Fruit fly (Drosophila melanogaster) ovary, adult (tissue): ENCODE results near the gene Bet1.

Experiments used
- CG17801 ChIP-seq: fragments of 200-800 bp; optimal IDR thresholded peaks from 2 replicates; lab custom pipeline; 2019; ENCODE audit warnings: missing biosample characterization, mild to moderate bottlenecking, missing genetic modification characterization, moderate library complexity; ENCODE audit not compliant: partially characterized antibody

Bet1 gene

DNA sequence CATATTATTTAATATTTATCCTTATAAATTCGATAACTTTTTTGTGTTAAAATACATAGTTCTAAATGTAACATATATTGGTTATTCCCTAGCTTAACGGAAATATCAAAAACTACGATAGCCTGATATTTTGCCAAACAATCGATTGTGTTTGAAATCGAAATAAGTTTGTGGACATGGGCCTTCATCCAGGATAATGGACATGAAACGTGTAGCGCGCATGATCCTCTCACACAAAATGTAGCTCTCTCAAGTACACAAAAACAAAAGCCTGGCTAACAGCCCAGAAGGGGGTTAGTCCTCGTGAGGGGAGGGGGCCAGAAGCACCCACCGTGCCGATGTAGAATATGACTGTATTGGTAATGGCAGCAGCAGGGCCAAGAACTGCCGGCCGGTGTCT, 23.4 kb upstream of the Bet1 start:
- no peak for TF ChIP-seq CG17801 (GFP tag; lab: Kevin White, UChicago)

DNA sequence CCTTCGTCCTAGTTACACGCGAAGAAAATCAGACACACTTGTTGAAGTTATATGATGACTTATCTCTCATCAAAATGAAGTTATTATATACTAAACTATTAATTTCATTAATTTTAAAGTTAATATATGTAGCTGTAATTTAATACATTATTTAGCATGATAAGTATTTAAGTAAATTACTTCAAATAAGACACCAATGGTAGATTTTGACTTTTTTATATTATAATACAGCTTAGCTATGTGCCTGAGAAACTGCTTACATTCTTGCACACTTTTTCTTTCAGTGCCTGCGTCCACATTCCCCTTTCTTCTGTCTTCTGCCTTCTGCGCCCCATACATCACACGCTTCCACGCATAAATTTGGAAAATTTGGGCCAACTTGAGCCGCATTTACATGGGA, 9.6 kb upstream of the Bet1 start:
- TF ChIP-seq CG17801 (GFP tag; lab: Kevin White, UChicago) = no peak

DNA sequence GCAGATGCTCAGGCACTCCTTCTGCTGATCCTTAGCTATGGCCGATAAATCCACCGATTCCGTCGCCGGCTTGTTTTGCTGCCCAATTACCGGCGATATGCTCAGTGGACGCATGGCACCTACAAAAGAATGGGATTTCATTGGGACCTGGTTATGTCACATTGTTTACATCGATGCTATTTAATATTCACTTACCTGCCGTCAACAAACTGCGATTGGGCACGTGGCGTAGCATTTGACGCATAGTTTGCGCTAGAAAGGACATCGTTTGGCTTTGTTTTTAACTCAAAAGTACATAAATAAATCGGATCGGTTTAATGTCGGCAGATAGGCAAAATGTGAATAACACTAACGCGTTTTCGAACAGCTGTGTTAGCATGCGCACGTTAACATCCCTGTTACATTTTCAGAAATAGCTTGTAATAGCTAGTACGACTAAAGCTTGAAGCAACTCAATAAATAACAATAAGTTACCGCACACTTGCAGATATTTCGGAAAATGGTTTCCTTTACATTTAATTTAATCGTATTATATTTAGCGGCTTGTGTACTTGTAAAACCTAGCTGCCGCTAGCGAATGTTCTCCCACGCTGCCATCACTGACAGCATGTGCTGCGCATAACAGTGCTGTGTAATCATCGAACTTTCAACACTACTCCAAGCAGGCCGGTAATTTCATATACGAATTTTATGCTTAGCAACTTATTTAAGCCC, 6.3 kb upstream of the Bet1 start, which contains the start of the genes mRpL21 and rept:
mRpL21 (minus strand) TSS at position 347 of the 714 bp plus-strand sequence.
rept (plus strand) TSS at position 626 of the 714 bp plus-strand sequence.
- TF ChIP-seq CG17801 (GFP tag; lab: Kevin White, UChicago) = peak; percentile 45

DNA sequence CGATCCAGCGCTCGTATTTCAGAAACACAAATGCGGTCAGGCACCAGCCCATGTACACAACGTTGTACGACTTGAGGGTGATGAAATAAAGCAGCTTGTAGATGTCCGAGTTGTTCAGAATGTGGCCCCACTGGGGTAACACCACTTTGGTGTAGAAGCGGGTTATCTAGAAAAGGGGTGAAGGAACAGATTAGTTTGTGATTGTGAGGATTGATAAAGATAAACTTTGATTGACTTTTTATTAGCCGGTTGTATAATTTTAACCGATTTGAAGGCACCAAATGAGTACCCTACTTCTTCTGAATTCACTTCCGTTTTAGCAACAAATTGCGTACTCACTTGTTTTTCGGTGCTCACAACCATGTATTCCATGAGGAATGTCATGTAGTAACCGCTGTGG, 3.0 kb upstream of the Bet1 start:
- TF ChIP-seq CG17801 (GFP tag; lab: Kevin White, UChicago) = no peak

DNA sequence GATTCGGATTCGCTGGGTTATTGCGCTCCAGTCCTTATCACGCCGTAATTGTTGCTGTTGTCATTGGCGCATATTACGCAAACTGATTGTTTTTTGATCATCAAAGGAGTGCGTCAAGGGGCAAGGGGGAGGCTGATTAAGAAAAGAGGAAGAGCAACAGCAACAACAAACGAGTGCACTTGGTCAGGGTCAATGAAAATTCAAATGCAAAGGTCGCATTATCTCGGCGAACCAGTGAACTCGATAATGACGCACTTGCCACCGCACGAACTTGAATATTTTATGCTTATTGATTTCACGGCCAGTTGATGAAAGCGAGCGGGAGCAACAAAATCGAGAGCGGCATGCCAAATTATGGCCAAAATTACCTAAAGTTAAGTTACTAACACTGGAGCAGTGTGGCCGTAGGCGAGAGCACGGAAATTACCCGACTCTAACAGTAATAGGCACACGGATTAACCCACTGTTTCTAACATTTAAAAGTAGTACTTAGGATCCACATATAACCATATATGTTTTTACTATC, 853 bp upstream of the Bet1 start, which contains the start of gene nes:
nes (minus strand) TSS at position 402 of the 526 bp plus-strand sequence.
- peak; percentile 56 for TF ChIP-seq CG17801 (GFP tag; lab: Kevin White, UChicago)

DNA sequence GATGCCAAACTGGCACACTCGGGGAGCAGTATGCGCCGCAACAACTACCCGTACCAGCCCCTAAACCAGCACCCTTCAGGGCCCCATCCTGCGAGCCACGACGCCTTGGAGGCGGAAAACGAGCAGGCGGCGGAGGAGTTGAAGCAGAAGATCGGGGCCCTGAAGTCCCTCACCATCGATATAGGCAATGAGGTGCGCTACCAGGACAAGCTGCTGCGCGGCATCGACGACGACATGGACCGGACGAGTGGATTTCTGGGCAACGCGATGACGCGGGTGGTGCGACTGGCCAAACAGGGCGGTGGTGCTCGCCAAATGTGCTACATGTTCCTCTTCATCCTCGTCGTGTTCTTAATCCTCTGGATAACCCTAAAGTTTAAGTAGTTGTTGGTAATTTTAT, 526 bp downstream of the Bet1 start:
- no peak for TF ChIP-seq CG17801 (GFP tag; lab: Kevin White, UChicago)

DNA sequence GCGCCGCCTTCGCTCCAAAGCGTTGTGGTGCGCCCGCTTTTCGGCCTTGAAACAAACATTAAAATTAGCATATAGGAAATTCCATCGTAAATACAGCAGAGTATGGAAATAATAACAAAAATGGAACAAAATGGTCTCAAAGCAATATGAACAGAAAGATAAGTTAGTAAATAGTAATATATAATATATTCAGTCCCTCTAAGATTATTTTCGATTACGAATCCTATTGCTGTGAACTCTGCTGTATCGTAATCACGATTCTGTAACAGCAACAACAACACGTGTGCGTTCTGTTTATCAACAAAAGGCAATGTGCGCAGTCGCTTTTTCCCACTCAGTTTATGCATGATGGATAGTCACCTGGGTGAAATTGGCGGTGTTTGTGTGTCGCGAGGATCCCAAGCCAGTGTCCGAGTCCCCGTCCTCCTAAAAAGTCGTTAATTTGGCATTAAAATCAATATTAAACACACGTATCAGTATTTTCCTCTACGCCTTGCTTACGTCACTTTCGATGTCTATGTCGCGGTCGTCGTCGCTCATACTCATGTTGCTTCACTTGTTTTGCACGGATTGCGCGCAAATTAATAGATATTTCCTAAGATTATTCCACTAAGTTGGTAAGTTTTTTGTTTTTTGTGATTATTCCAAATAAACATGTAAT, 2.4 kb downstream of the Bet1 start, which contains the start of the genes CG42374 and Mettl5:
CG42374 (plus strand) TSS at position 287 of the 661 bp plus-strand sequence.
Mettl5 (plus strand) TSS at position 287 of the 661 bp plus-strand sequence.
- TF ChIP-seq CG17801 (GFP tag; lab: Kevin White, UChicago) = no peak

DNA sequence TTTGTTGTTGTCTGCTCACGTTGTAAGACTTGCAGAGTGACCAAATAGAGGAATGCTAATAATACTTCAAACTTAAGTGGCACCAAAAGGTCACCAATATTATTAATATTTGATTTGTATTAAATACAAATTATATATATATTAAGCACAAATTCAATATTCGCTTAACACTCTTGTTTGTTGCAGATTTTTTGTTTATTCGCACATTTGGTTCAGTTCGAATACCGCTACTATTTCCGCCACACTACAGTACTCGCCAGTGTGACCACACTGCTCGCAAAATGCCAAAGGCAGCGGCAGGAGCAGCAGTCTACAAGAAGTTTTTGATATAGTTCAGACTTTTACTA, 2.9 kb downstream of the Bet1 start, which contains the start of gene Max:
Max (minus strand) TSS at position 44 of the 347 bp plus-strand sequence.
- TF ChIP-seq CG17801 (GFP tag; lab: Kevin White, UChicago) = peak; percentile 71

DNA sequence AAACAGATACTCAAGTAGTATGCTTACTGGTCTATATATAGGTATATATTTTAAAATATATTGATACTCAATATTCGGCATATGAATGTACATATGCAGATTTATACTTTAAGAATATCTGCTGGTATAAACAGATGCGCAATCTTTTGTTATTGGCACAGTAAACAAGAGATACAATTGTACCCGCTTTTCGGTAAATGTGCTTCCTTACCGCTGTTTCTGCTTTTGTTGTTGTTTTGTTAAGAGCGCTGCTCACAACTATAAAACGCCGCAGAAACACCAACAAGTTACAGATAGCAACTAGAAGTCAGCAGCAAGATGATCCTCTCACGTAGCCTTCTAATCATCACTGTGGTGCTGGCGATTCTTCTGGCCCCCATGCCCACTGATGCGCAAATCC, 4.6 kb downstream of the Bet1 start, which contains the start of gene CG45081:
CG45081 (plus strand) TSS at position 301 of the 400 bp plus-strand sequence.
- TF ChIP-seq CG17801 (GFP tag; lab: Kevin White, UChicago) = no peak

DNA sequence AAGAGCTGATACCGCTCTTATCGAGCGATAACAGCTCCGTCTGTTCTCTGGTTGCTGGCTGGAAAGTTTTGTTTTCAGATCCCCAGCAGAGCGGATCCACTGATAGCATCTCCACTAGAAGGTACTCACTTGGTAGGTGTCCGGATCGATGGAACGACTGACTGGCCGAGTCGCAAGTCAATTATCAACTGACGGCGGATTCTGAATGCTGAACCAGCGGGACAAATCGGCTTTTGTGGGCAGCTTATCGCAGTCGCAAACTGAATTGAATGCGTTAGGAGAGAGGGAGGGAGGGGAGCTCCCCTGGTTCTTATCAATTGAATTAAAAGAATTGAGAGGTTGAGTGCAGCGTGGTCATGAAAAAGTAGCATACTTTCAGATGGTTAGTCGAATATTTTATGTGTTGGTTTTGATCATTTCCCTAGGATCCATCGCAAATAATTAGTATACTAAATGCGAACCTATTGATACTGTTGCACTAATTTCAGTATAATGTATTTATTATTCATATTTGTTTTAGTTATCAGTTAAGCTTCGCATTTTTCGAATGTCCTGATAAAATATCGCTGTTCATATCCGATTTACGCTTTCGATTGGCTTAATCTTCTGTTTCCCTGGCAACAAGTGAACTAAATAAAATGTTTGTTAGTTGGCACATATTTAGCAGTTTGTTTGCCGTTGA, 7.7 kb downstream of the Bet1 start, which contains the start of the genes Aldh7A1 and CG14085:
Aldh7A1 (minus strand) TSS at position 194 of the 682 bp plus-strand sequence.
CG14085 (plus strand) TSS at position 632 of the 682 bp plus-strand sequence.
- no peak for TF ChIP-seq CG17801 (GFP tag; lab: Kevin White, UChicago)

DNA sequence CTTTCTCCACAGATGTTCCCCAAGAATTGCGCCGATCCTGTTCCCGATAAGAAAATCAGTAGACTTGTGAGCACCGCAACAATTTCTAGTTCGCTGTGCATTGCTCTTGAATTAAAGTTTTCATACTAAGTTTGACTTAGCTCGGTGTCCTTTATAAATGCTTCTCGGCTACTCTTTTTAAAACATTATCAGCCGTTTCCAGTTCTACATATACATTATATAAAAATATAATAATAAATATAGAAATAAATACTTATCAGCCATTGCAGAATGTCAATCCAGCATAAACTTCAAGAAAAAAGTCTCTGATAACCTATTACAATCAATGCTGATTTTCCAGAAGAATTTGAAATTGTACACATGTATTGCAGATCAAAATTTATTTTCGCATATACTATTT, 9.3 kb downstream of the Bet1 start, which contains the start of gene CG14088:
CG14088 (minus strand) TSS at position 101 of the 400 bp plus-strand sequence.
- TF ChIP-seq CG17801 (GFP tag; lab: Kevin White, UChicago) = no peak

DNA sequence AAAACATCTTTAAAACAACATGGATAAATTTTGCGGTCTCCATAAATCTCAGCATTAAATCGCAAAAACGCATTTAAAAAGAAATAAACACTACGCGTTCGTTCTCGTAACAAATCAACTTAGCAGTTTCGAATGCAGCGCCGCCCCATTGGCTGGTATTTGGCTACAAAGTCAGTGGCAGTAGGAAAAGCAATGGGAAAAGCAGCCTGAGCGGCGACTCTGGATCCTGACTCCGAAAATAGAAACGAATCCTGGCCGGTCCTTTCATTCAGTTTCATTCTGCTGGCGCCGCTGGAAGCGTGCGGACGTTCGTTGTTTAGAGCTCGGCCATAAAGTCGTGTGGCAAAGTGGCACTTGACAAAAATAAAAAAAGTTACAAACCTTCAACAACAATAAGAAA, 14.3 kb downstream of the Bet1 start, which contains the start of gene CG14086:
CG14086 (plus strand) TSS at position 301 of the 400 bp plus-strand sequence.
- no peak for TF ChIP-seq CG17801 (GFP tag; lab: Kevin White, UChicago)

DNA sequence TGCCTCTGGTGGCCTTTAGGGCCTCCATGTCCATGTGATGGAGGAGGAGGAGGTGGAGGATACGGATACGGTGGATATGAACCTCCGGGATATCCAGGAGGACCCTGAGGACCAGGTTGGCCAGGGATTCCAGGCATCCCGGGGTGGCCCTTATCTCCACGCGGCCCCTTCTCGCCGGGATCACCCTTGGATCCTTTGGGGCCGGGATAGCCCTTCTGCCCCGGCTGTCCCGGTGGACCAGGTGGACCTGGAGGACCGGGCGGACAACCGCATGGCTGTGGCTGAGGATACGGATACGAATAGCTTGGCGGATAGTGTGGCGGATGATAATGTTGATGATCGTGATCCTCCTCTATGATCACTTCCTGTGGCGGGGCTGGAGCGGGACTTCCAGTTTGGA, 19.1 kb downstream of the Bet1 start:
- no peak for TF ChIP-seq CG17801 (GFP tag; lab: Kevin White, UChicago)

DNA sequence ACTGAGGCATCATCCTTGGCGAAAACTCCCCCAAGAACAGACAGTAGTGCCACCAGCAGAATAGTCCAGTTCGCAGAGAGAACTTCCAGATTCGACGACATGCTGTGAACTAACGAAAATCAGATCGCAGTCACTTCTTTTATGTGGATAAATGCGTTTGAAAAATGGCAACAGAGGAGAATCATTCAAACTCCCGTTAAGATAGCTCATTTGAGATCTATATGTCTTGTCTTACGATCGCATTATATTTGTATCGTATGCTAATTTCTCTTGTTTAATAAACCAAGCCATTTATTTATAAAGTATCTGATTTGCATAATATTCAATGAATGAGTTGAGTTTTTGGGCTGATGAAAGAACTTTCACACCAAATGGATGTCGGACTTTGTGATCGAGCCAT, 19.5 kb downstream of the Bet1 start, which contains the start of gene CG14089:
CG14089 (minus strand) TSS at position 101 of the 400 bp plus-strand sequence.
- no peak for TF ChIP-seq CG17801 (GFP tag; lab: Kevin White, UChicago)
